Worm (Caenorhabditis elegans): ENCODE results near the gene rpl-2.
"Not testable (repeated sequence)": the region's sequence is repeated elsewhere in the genome, so short reads cannot be mapped to it uniquely, and the experiment has no call there.

Gene rpl-2

ce11 chrV:20509427-20509826 lies 29.9 kb downstream of the rpl-2 start:
- no peak for TF ChIP-seq blmp-1 (tag; optimal IDR thresholded peaks at IDR 0.05)
- no peak for TF ChIP-seq mls-2 (tag; optimal IDR thresholded peaks at IDR 0.05)
- no peak for TF ChIP-seq elt-1 (tag; optimal IDR thresholded peaks at IDR 0.05; ENCODE audit: borderline replicate concordance, insufficient read depth)
- no peak for TF ChIP-seq unc-120 (tag; optimal IDR thresholded peaks at IDR 0.05; ENCODE audit: poor library complexity, severe bottlenecking)
- TF ChIP-seq mep-1 (tag; optimal IDR thresholded peaks at IDR 0.05) = no peak
- TF ChIP-seq ces-1 (GFP tag; optimal IDR thresholded peaks at IDR 0.05) = no peak
- TF ChIP-seq nhr-12 (tag; optimal IDR thresholded peaks at IDR 0.05) = no peak
- TF ChIP-seq lin-32 (GFP tag; optimal IDR thresholded peaks at IDR 0.05) = no peak
- no peak for TF ChIP-seq unc-62 (GFP tag; optimal IDR thresholded peaks at IDR 0.05)
- no peak for TF ChIP-seq M03D4.4 (tag; optimal IDR thresholded peaks at IDR 0.05)
- no peak for TF ChIP-seq nhr-76 (tag; optimal IDR thresholded peaks at IDR 0.05)
- no peak for TF ChIP-seq snpc-4 (tag; optimal IDR thresholded peaks at IDR 0.05)

ce11 chrV:20513661-20514060 lies 34.2 kb downstream of the rpl-2 start, which contains the start of gene Y38H6C.8:
Gene Y38H6C.8 (plus strand): TSS chrV:20513961.
- not testable (repeated sequence) for TF ChIP-seq ceh-43 (GFP tag; optimal IDR thresholded peaks at IDR 0.05); cnd-1 (tag; optimal IDR thresholded peaks at IDR 0.05); bed-3 (GFP tag; optimal IDR thresholded peaks at IDR 0.05)

ce11 chrV:20514483-20514882 lies 35.0 kb downstream of the rpl-2 start:
- TF ChIP-seq ztf-11 (tag; optimal IDR thresholded peaks at IDR 0.05) = no peak

- TF ChIP-seq drap-1 (GFP tag; optimal IDR thresholded peaks at IDR 0.05) = no peak
- no peak for TF ChIP-seq ceh-39 (tag; optimal IDR thresholded peaks at IDR 0.05)
Observed at ce11 chrV:20517005-20517404, 37.5 kb downstream of the rpl-2 start.

- TF ChIP-seq M03D4.4 (tag; optimal IDR thresholded peaks at IDR 0.05) = no peak
- TF ChIP-seq nhr-12 (tag; optimal IDR thresholded peaks at IDR 0.05) = no peak
- TF ChIP-seq nhr-76 (tag; optimal IDR thresholded peaks at IDR 0.05) = no peak
- TF ChIP-seq ceh-83 (GFP tag; optimal IDR thresholded peaks at IDR 0.05) = no peak
- TF ChIP-seq pha-4 (tag; optimal IDR thresholded peaks at IDR 0.05) = no peak
- no peak for TF ChIP-seq cnd-1 (tag; optimal IDR thresholded peaks at IDR 0.05)
- TF ChIP-seq zip-8 (tag; optimal IDR thresholded peaks at IDR 0.05) = no peak
- no peak for TF ChIP-seq ceh-39 (tag; optimal IDR thresholded peaks at IDR 0.05)
- TF ChIP-seq mep-1 (tag; optimal IDR thresholded peaks at IDR 0.05) = no peak
- TF ChIP-seq mls-2 (tag; optimal IDR thresholded peaks at IDR 0.05) = no peak
Observed at ce11 chrV:20518927-20519326, 39.4 kb downstream of the rpl-2 start, which contains the start of gene Y38H6C.25. Gene Y38H6C.25 (plus strand): TSS chrV:20519227.

DNA sequence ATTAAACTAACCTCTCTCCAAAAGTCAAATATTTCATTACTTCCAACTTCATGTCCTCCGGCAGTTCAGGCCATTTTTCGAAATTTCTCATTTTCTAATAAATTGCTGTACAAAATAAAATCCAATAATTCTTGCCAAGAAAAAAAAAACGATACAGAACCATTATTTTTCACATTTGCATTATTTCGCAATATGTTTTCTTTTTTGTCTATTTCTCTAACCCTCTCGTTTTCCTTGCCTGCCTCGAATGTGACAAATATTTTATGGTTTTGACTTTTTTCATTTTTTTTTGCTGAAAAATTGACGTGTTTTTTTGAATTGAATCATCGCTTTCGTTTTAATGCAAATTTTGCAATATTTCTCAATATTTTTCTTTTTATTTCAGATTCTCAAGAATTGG lies 42.7 kb downstream of the rpl-2 start, which contains the start of the genes Y38H6C.9 and fbxa-150:
Gene Y38H6C.9, minus strand, starts transcription at position 52 of the 400 bp plus-strand sequence.
Gene fbxa-150, plus strand, starts transcription at position 380 of the 400 bp plus-strand sequence.
- TF ChIP-seq unc-39 (tag; optimal IDR thresholded peaks at IDR 0.05) = no peak
- TF ChIP-seq sptf-1 (tag; optimal IDR thresholded peaks at IDR 0.05) = no peak
- TF ChIP-seq lin-32 (GFP tag; optimal IDR thresholded peaks at IDR 0.05) = no peak
- TF ChIP-seq drap-1 (GFP tag; optimal IDR thresholded peaks at IDR 0.05) = no peak
- TF ChIP-seq elt-1 (tag; optimal IDR thresholded peaks at IDR 0.05; ENCODE audit: borderline replicate concordance, insufficient read depth) = no peak
- TF ChIP-seq mep-1 (tag; optimal IDR thresholded peaks at IDR 0.05) = no peak
- no peak for TF ChIP-seq ceh-39 (tag; optimal IDR thresholded peaks at IDR 0.05)
- TF ChIP-seq elt-3 (tag; optimal IDR thresholded peaks at IDR 0.05) = no peak
- no peak for TF ChIP-seq sem-2 (GFP tag; optimal IDR thresholded peaks at IDR 0.05)
- TF ChIP-seq hlh-1 (tag; optimal IDR thresholded peaks at IDR 0.05) = no peak
- no peak for TF ChIP-seq cnd-1 (tag; optimal IDR thresholded peaks at IDR 0.05)
- no peak for TF ChIP-seq nhr-237 (tag; optimal IDR thresholded peaks at IDR 0.05)

DNA sequence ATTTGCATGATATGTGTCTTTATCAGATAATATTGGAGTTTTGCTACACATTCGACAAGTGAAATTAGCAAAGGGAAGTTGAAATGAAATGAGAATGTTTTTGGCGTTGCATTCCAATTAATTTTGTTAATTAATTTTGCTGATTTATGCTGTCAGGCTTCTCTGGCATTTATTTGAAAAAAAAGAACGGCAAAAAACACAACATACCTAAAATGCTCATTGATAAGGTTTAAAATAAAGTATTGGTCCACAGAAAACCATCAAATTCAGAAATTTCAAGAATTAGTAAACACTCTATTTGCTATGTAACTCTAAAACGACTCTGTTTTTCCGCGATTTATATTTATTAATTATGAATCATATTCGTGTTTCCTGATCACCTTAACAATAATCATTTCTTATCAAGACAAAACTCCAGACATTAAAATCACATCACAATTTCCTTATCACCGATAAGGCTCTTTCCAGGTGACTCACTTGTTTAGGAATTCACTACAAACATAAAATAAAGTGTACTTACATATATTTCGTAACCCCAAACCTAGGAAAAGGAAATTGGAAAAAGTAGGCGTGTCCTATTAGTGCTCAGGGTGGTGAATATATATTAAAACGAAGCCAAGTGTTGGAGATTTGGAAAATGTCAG lies 46.4 kb downstream of the rpl-2 start, which contains the start of the genes srh-166 and Y38H6C.24:
Gene srh-166, minus strand, starts transcription at position 51 of the 644 bp plus-strand sequence.
Gene Y38H6C.24, plus strand, starts transcription at position 620 of the 644 bp plus-strand sequence.
- TF ChIP-seq sem-2 (GFP tag; optimal IDR thresholded peaks at IDR 0.05) = no peak
- TF ChIP-seq ceh-83 (GFP tag; optimal IDR thresholded peaks at IDR 0.05) = no peak
- TF ChIP-seq nhr-76 (tag; optimal IDR thresholded peaks at IDR 0.05) = no peak
- TF ChIP-seq mab-5 (tag; optimal IDR thresholded peaks at IDR 0.05) = no peak
- no peak for TF ChIP-seq unc-120 (tag; optimal IDR thresholded peaks at IDR 0.05; ENCODE audit: poor library complexity, severe bottlenecking)
- TF ChIP-seq ceh-43 (GFP tag; optimal IDR thresholded peaks at IDR 0.05) = no peak
- no peak for TF ChIP-seq ceh-39 (tag; optimal IDR thresholded peaks at IDR 0.05)
- no peak for TF ChIP-seq elt-3 (tag; optimal IDR thresholded peaks at IDR 0.05)
